Fruit fly (Drosophila melanogaster): Measurements from ENCODE around the gene Parg.

dm6 chrX:3714020-3714419, 42.7 kb upstream of the Parg start:
- TF ChIP-seq foxo (GFP tag; optimal IDR thresholded peaks at IDR 0.05) (no peak), psq (GFP tag; optimal IDR thresholded peaks at IDR 0.05) (no peak), Abd-B (GFP tag; optimal IDR thresholded peaks at IDR 0.05) (no peak), rgr (GFP tag; optimal IDR thresholded peaks at IDR 0.05) (no peak), GATAd (GFP tag; optimal IDR thresholded peaks at IDR 0.05) (no peak), tai (GFP tag; optimal IDR thresholded peaks at IDR 0.05) (no peak), Myc (optimal IDR thresholded peaks at IDR 0.05) (no peak), Mio (GFP tag; optimal IDR thresholded peaks at IDR 0.05) (no peak), Dif (GFP tag; optimal IDR thresholded peaks at IDR 0.05; ENCODE audit: partially characterized antibody) (no peak), OdsH (GFP tag; optimal IDR thresholded peaks at IDR 0.05) (no peak), Hr78 (GFP tag; optimal IDR thresholded peaks at IDR 0.05) (no peak), usp (GFP tag; optimal IDR thresholded peaks at IDR 0.05) (no peak), Rel (GFP tag; optimal IDR thresholded peaks at IDR 0.05) (no peak), Rel (tag; optimal IDR thresholded peaks at IDR 0.05) (no peak)
